Worm (Caenorhabditis elegans) whole organism, early embryonic: ENCODE results near the gene irld-38.

Experiments used
- B0310.2 ChIP-seq: sonication (generic microtip); optimal IDR thresholded peaks from 2 replicates; lab custom pipeline; 2016; ENCODE audit warnings: mild to moderate bottlenecking, missing genetic modification characterization, missing compliant biosample characterization
- F13C5.2 ChIP-seq: sonication (generic microtip); optimal IDR thresholded peaks from 2 replicates; lab custom pipeline; 2017; ENCODE audit warnings: mild to moderate bottlenecking, missing genetic modification characterization, inconsistent platforms, missing compliant biosample characterization
- aly-1 ChIP-seq: sonication (generic microtip); optimal IDR thresholded peaks from 2 replicates; lab custom pipeline; 2016; ENCODE audit warnings: missing genetic modification characterization, missing compliant biosample characterization
- ama-1 ChIP-seq: fragments of 150-350 bp; optimal IDR thresholded peaks from 2 replicates; lab custom pipeline; 2014
- ceh-13 ChIP-seq: fragments of 200-800 bp; sonication (Bioruptor generic); optimal IDR thresholded peaks from 2 replicates; lab custom pipeline; 2018; ENCODE audit warnings: mild to moderate bottlenecking, missing genetic modification characterization, missing compliant biosample characterization
- ceh-36 ChIP-seq: sonication (generic microtip); optimal IDR thresholded peaks from 2 replicates; lab custom pipeline; 2016; ENCODE audit warnings: missing genetic modification characterization, inconsistent platforms, missing compliant biosample characterization
- ets-7 ChIP-seq: sonication (generic microtip); optimal IDR thresholded peaks from 2 replicates; lab custom pipeline; 2016; ENCODE audit warnings: missing genotype, missing genetic modification characterization, missing compliant biosample characterization
- flt-1 ChIP-seq: fragments of 200-800 bp; sonication (Bioruptor generic); IDR thresholded peaks from 2 replicates; pipeline ENCODE4 v1.3.6; 2022; ENCODE audit warnings: missing genetic modification characterization, missing compliant biosample characterization
- hmbx-1 ChIP-seq: sonication (generic microtip); optimal IDR thresholded peaks from 2 replicates; lab custom pipeline; 2016; ENCODE audit warnings: mild to moderate bottlenecking, missing genetic modification characterization, missing compliant biosample characterization
- hmg-4 ChIP-seq: fragments of 200-800 bp; sonication (Bioruptor generic); optimal IDR thresholded peaks from 2 replicates; lab custom pipeline; 2018; ENCODE audit warnings: mild to moderate bottlenecking, missing genetic modification characterization, missing compliant biosample characterization
- hnd-1 ChIP-seq: sonication (generic microtip); optimal IDR thresholded peaks from 2 replicates; lab custom pipeline; 2016; ENCODE audit warnings: missing genetic modification characterization, missing compliant biosample characterization
- pes-1 ChIP-seq: fragments of 200-800 bp; sonication (Bioruptor generic); IDR thresholded peaks from 2 replicates; pipeline ENCODE4 v1.3.6; 2022; ENCODE audit warnings: missing genetic modification reagents, missing genetic modification characterization, missing compliant biosample characterization
- scrt-1 ChIP-seq: fragments of 200-800 bp; sonication (Bioruptor generic); IDR thresholded peaks from 2 replicates; pipeline ENCODE4 v1.3.6; 2022; ENCODE audit warnings: missing genetic modification characterization, missing compliant biosample characterization
- sea-1 ChIP-seq: fragments of 200-800 bp; sonication (Bioruptor generic); conservative IDR thresholded peaks from 2 replicates; pipeline ENCODE4 v1.3.6; 2022; ENCODE audit warnings: missing genetic modification characterization, missing compliant biosample characterization
- tbx-11 ChIP-seq: fragments of 200-800 bp; sonication (Bioruptor generic); IDR thresholded peaks from 2 replicates; pipeline ENCODE4 v1.3.6; 2022; ENCODE audit warnings: missing genetic modification characterization, missing compliant biosample characterization
- tbx-37 ChIP-seq: fragments of 200-800 bp; sonication (Bioruptor generic); conservative IDR thresholded peaks from 2 replicates; pipeline ENCODE4 v1.3.6; 2022; ENCODE audit warnings: missing genetic modification reagents, missing genetic modification characterization, missing compliant biosample characterization
- tra-4 ChIP-seq: sonication (generic microtip); optimal IDR thresholded peaks from 2 replicates; lab custom pipeline; 2017; ENCODE audit warnings: missing genetic modification characterization, missing compliant biosample characterization

Gene irld-38

DNA sequence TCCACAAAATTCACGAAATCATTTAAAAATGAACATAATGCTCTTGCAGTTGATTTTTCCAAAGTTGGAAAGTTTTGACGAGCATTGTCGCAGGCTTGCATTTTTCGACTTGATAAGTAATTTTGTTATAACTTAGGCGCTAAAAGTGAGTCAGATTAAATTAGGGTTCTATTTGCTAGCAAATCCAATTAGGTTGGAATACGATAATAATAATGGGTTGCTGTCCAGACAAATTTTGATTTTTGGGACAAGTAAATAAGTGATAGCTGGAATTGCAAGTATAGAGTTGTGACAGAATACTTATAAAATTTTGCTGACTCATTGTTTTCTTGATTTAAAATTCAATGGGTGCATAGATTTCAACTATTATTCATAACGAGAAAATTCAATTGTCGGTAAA, 26.3 kb downstream of the irld-38 start, which contains the start of gene srw-112:
TSS of gene srw-112 (minus strand) at position 101 of the 400 bp plus-strand sequence.
- TF ChIP-seq tra-4 (tag; lab: Kevin White, UChicago) (no peak), ceh-36 (tag; lab: Kevin White, UChicago) (no peak), ceh-13 (GFP tag; lab: Kevin White, UChicago) (no peak), ets-7 (tag; lab: Kevin White, UChicago) (no peak)

- TF ChIP-seq flt-1 (GFP tag; lab: Robert Waterston, UW) = no peak
- no peak for TF ChIP-seq hnd-1
- no peak for TF ChIP-seq ceh-36 (tag; lab: Kevin White, UChicago)
- no peak for TF ChIP-seq tra-4 (tag; lab: Kevin White, UChicago)
- no peak for TF ChIP-seq tbx-37 (GFP tag; lab: Robert Waterston, UW)
- TF ChIP-seq sea-1 (GFP tag; lab: Robert Waterston, UW) = no peak
- no peak for TF ChIP-seq pes-1
- no peak for TF ChIP-seq ama-1 (lab: Kevin White, UChicago)
- no peak for TF ChIP-seq hmg-4 (GFP tag; lab: Kevin White, UChicago)
- no peak for TF ChIP-seq tbx-11
- no peak for TF ChIP-seq F13C5.2 (tag; lab: Kevin White, UChicago)
- no peak for TF ChIP-seq B0310.2 (tag; lab: Kevin White, UChicago)
- no peak for TF ChIP-seq aly-1 (tag; lab: Kevin White, UChicago)
- TF ChIP-seq ets-7 (tag; lab: Kevin White, UChicago) = no peak
- TF ChIP-seq scrt-1 = no peak
- no peak for TF ChIP-seq ceh-13 (GFP tag; lab: Kevin White, UChicago)
- TF ChIP-seq hmbx-1 (tag; lab: Kevin White, UChicago) = no peak
Observed at ce11 chrV:2999736-3000135, 32.5 kb downstream of the irld-38 start, which contains the start of gene srw-119. Gene srw-119 (minus strand): TSS chrV:2999836.

- TF ChIP-seq ceh-36 (tag; lab: Kevin White, UChicago) (no peak), tbx-37 (GFP tag; lab: Robert Waterston, UW) (no peak), tbx-11 (no peak), B0310.2 (tag; lab: Kevin White, UChicago) (no peak)
Observed at ce11 chrV:2996105-2996504, 36.1 kb downstream of the irld-38 start, which contains the start of gene srw-120. Gene srw-120 (minus strand): TSS chrV:2996205.

DNA sequence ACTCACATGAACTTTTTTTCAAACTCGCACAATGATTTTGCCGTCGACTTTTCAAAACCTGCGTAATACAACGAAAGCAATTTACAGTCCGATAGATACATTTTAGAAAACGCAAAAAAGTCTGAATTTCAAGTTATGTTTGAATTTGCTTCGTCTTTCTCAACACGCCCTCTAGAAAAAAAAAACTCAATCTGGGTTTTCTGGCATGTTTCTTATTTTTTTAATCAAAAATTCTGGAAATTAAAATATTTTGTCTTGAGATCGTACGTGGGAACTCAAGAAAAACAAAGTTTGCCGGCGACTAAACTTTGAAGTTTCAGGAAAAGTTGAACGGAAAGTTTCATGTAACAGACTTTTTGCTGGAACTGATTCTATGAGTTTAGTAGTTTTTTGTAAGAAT, 38.4 kb downstream of the irld-38 start, which contains the start of gene srw-115:
TSS of gene srw-115 (minus strand) at position 101 of the 400 bp plus-strand sequence.
- TF ChIP-seq hnd-1 (no peak), ceh-36 (tag; lab: Kevin White, UChicago) (no peak), B0310.2 (tag; lab: Kevin White, UChicago) (no peak), tbx-11 (no peak), flt-1 (GFP tag; lab: Robert Waterston, UW) (no peak), tra-4 (tag; lab: Kevin White, UChicago) (no peak), sea-1 (GFP tag; lab: Robert Waterston, UW) (no peak), F13C5.2 (tag; lab: Kevin White, UChicago) (no peak), ceh-13 (GFP tag; lab: Kevin White, UChicago) (no peak), ets-7 (tag; lab: Kevin White, UChicago) (no peak), ama-1 (lab: Kevin White, UChicago) (no peak), tbx-37 (GFP tag; lab: Robert Waterston, UW) (no peak), hmbx-1 (tag; lab: Kevin White, UChicago) (no peak), scrt-1 (no peak), aly-1 (tag; lab: Kevin White, UChicago) (no peak)

ce11 chrV:2992060-2992459, 40.2 kb downstream of the irld-38 start:
- TF ChIP-seq F13C5.2 (tag; lab: Kevin White, UChicago) = no peak
- TF ChIP-seq aly-1 (tag; lab: Kevin White, UChicago) = no peak
- TF ChIP-seq sea-1 (GFP tag; lab: Robert Waterston, UW) = no peak
- no peak for TF ChIP-seq ets-7 (tag; lab: Kevin White, UChicago)
- no peak for TF ChIP-seq hmg-4 (GFP tag; lab: Kevin White, UChicago)
- no peak for TF ChIP-seq ama-1 (lab: Kevin White, UChicago)
- no peak for TF ChIP-seq hnd-1
- no peak for TF ChIP-seq scrt-1
- no peak for TF ChIP-seq tbx-37 (GFP tag; lab: Robert Waterston, UW)
- TF ChIP-seq flt-1 (GFP tag; lab: Robert Waterston, UW) = no peak
- no peak for TF ChIP-seq tbx-11
- TF ChIP-seq pes-1 = no peak
- no peak for TF ChIP-seq B0310.2 (tag; lab: Kevin White, UChicago)
- TF ChIP-seq ceh-13 (GFP tag; lab: Kevin White, UChicago) = no peak
- no peak for TF ChIP-seq ceh-36 (tag; lab: Kevin White, UChicago)
- no peak for TF ChIP-seq tra-4 (tag; lab: Kevin White, UChicago)
- TF ChIP-seq hmbx-1 (tag; lab: Kevin White, UChicago) = no peak

DNA sequence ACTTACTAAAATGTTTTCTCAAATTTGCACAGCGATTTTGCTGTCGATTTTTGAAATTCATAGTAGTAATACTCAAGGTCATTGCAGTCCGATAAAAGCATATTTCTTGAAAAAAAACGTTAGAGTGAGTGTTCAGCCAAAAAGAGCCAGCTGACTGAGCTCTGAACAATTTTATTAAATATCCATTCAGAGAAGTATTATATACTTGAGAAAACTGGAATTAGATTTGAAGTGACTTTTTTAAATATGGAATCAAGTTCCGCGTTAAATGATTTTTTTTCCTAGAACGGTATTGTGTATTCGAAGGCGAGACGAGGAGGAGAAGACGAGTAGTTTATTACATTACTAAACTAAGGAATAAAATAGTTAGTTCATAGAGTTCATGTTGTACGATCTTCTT, 40.8 kb downstream of the irld-38 start, which contains the start of gene srw-121:
TSS of gene srw-121 (minus strand) at position 101 of the 400 bp plus-strand sequence.
- no peak for TF ChIP-seq hmg-4 (GFP tag; lab: Kevin White, UChicago)
- no peak for TF ChIP-seq tbx-37 (GFP tag; lab: Robert Waterston, UW)
- no peak for TF ChIP-seq tbx-11
- TF ChIP-seq B0310.2 (tag; lab: Kevin White, UChicago) = no peak
- TF ChIP-seq ceh-13 (GFP tag; lab: Kevin White, UChicago) = no peak
- no peak for TF ChIP-seq ama-1 (lab: Kevin White, UChicago)
- no peak for TF ChIP-seq flt-1 (GFP tag; lab: Robert Waterston, UW)
- no peak for TF ChIP-seq ets-7 (tag; lab: Kevin White, UChicago)
- TF ChIP-seq tra-4 (tag; lab: Kevin White, UChicago) = no peak
- TF ChIP-seq aly-1 (tag; lab: Kevin White, UChicago) = no peak
- no peak for TF ChIP-seq F13C5.2 (tag; lab: Kevin White, UChicago)
- no peak for TF ChIP-seq ceh-36 (tag; lab: Kevin White, UChicago)
- TF ChIP-seq pes-1 = no peak
- no peak for TF ChIP-seq sea-1 (GFP tag; lab: Robert Waterston, UW)
- no peak for TF ChIP-seq scrt-1
- TF ChIP-seq hmbx-1 (tag; lab: Kevin White, UChicago) = no peak
- TF ChIP-seq hnd-1 = no peak

ce11 chrV:2987407-2987806, 44.8 kb downstream of the irld-38 start, which contains the start of gene srh-85:
Gene srh-85 (minus strand): TSS chrV:2987507.
- TF ChIP-seq aly-1 (tag; lab: Kevin White, UChicago) (no peak), tbx-37 (GFP tag; lab: Robert Waterston, UW) (no peak), sea-1 (GFP tag; lab: Robert Waterston, UW) (no peak), hmbx-1 (tag; lab: Kevin White, UChicago) (no peak)
